Fruit fly (Drosophila melanogaster): Measurements from ENCODE around the gene CG42450.

CG42450 gene

DNA sequence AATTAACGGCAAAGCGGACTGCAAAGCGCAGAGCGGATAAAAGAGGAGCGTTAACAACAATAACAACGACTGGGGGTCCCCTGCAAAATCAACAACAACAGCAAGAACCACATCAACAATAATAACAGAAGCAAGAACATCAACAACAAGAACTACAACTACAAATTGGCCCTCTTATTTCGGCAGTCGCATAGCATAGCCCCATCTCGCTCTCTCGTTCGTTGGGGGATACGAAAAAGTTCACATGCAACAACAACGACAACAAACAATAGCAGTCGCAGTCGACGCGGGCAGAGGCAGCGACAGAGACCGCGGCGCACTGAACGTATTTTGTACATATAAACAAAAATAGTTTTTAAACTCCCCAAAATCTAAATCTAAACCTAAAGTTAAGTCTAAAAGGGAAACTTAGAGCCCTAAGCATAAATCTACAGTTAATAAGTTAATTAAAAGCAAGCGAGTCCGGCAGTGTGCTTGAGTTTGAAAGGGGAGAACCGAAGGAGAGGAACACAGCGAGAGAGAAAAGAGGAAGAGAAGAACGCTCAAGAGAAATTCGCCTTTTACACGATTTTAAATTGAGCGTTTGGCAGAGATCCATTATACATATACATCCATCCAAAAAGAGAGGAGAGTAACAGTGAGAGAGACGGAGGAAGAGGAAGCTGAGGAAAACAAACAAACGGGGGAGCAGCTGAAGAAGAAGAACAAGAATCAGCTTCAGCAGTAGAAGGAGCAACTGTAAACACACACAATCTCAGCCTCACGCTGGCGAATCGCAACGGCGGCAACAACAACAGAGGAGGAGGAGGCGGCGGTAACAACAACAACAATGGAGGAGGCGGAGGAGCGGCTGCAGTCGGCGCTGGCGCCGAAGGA lies 51.6 kb downstream of the CG42450 start:
- TF ChIP-seq twi (tag; optimal IDR thresholded peaks at IDR 0.05): no peak
- no peak for TF ChIP-seq Ets65A (GFP tag)
- peak; percentile 35 for TF ChIP-seq CG15479 (GFP tag; optimal IDR thresholded peaks at IDR 0.05)
- TF ChIP-seq Dll (GFP tag; IDR thresholded peaks at IDR 0.05; ENCODE audit: partially characterized antibody): 0 out of 4 replicates have a peak, but pooled peaks have one; percentile 17
- peak; percentile 79 to 86 for TF ChIP-seq Trl (optimal IDR thresholded peaks at IDR 0.05)
- TF ChIP-seq Trl (GFP tag; optimal IDR thresholded peaks at IDR 0.05): no peak
- no peak for TF ChIP-seq CG2120 (GFP tag; optimal IDR thresholded peaks at IDR 0.05)
- TF ChIP-seq CG10274 (GFP tag; optimal IDR thresholded peaks at IDR 0.05): no peak
- peak; percentile 44 for TF ChIP-seq CG3163 (GFP tag; optimal IDR thresholded peaks at IDR 0.05)
- TF ChIP-seq salm (tag; optimal IDR thresholded peaks at IDR 0.05): no peak
- TF ChIP-seq CG7928 (GFP tag; optimal IDR thresholded peaks at IDR 0.05): no peak
- 0 out of 2 replicates have a peak, but pooled peaks have one; percentile 7 for TF ChIP-seq vvl (GFP tag; IDR thresholded peaks at IDR 0.05)
- no peak for TF ChIP-seq abd-A (tag; optimal IDR thresholded peaks at IDR 0.05)
- TF ChIP-seq Hey (tag; optimal IDR thresholded peaks at IDR 0.05): peak; percentile 30
- peak; percentile 28 for TF ChIP-seq pros (GFP tag; optimal IDR thresholded peaks at IDR 0.05)
- peak; percentile 83 for TF ChIP-seq z (GFP tag; IDR thresholded peaks at IDR 0.05)
- TF ChIP-seq CG17385 (GFP tag; optimal IDR thresholded peaks at IDR 0.05): peak; percentile 91
- peak; percentile 77 for TF ChIP-seq crol (GFP tag; IDR thresholded peaks at IDR 0.05)
- no peak for TF ChIP-seq CkIIα-i1 (GFP tag; IDR thresholded peaks at IDR 0.05)
- TF ChIP-seq Adf1 (GFP tag; IDR thresholded peaks at IDR 0.05): peak; percentile 89
- TF ChIP-seq CG4360 (GFP tag; IDR thresholded peaks at IDR 0.05): peak; percentile 97
- TF ChIP-seq CG10321 (GFP tag; IDR thresholded peaks at IDR 0.05): 0 out of 2 replicates have a peak, but pooled peaks have one; percentile 15
- no peak for TF ChIP-seq exex (tag; optimal IDR thresholded peaks at IDR 0.05)
- peak; percentile 32 for TF ChIP-seq sug (tag; optimal IDR thresholded peaks at IDR 0.05)

DNA sequence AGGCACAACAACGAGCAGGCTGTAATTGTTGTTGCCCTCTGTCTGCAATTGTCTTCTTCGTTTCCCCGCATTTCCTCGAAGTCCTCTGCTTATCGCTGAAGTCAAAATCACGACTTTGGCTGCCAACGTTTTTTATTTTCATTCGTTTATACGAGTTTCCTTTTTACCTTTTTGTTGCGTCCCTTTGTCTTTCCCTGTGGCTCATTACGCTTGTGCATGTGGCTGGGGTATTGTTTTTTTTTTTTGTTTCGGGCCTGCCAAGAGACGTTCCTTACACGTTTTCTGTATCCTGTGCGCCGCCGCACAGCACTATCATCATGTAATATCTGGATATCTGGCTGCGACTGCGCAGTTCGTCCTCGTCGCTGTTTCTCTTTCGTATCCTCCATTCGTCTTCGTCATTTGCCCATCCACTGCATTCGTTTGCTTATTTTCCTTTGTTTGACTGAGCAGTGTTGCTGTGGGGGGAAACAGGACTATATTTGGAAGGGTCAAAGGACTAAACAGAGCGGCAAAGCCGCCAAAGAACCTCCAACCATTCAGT lies 53.3 kb downstream of the CG42450 start:
- TF ChIP-seq sima (GFP tag; optimal IDR thresholded peaks at IDR 0.05) (no peak), pros (GFP tag; optimal IDR thresholded peaks at IDR 0.05) (peak; percentile 2), grn (GFP tag; optimal IDR thresholded peaks at IDR 0.05) (peak; percentile 26), D (optimal IDR thresholded peaks at IDR 0.05) (peak; percentile 40), D (GFP tag; optimal IDR thresholded peaks at IDR 0.05) (no peak), Hand (GFP tag; optimal IDR thresholded peaks at IDR 0.05) (no peak), Oaz (GFP tag; IDR thresholded peaks at IDR 0.05) (no peak), sens (GFP tag) (peak; percentile 3), stc (GFP tag; IDR thresholded peaks at IDR 0.05) (no peak), ewg (GFP tag; optimal IDR thresholded peaks at IDR 0.05) (peak; percentile 6), nom (GFP tag; optimal IDR thresholded peaks at IDR 0.05) (peak; percentile 81), CG7839 (tag; optimal IDR thresholded peaks at IDR 0.05) (no peak), CG4360 (GFP tag; IDR thresholded peaks at IDR 0.05) (peak; percentile 17; the same call in 1 of the 2 replicates), CG15479 (GFP tag; optimal IDR thresholded peaks at IDR 0.05) (peak; percentile 26), unc-4 (GFP tag; IDR thresholded peaks at IDR 0.05; ENCODE audit: partially characterized antibody) (no peak)

DNA sequence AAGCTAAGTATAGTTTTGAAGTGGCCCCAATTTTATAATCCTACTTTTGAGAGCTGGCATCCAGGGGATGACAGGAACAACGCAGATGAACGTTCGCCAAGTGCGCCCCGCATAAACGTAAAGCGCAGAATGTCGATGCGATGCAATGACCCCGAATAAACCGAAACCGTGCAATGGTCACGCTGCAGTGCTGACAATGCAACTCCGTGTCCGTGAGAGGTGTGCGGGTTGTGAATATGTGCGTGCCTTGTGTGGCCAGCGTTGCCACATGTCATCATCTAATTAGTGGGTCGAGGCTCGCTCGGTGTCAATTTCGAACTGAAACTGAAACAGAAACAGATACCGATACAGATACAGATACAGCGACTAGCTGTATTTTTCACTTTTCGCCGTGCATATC lies 55.0 kb downstream of the CG42450 start:
- 0 out of 3 replicates have a peak, but pooled peaks have one; percentile 19 for TF ChIP-seq CG16813 (GFP tag; IDR thresholded peaks at IDR 0.05; ENCODE audit: partially characterized antibody)
- no peak for TF ChIP-seq gro (GFP tag; optimal IDR thresholded peaks at IDR 0.05)
- TF ChIP-seq CG4707 (GFP tag; optimal IDR thresholded peaks at IDR 0.05): no peak
- no peak for TF ChIP-seq CG9797 (GFP tag; optimal IDR thresholded peaks at IDR 0.05)
- TF ChIP-seq zen2 (GFP tag; IDR thresholded peaks at IDR 0.05; ENCODE audit: partially characterized antibody): no peak
- no peak for TF ChIP-seq da (GFP tag; optimal IDR thresholded peaks at IDR 0.05)
- TF ChIP-seq zfh1 (GFP tag; IDR thresholded peaks at IDR 0.05): no peak
- TF ChIP-seq CG16815 (GFP tag; optimal IDR thresholded peaks at IDR 0.05): no peak
- no peak for TF ChIP-seq CG12155 (GFP tag; optimal IDR thresholded peaks at IDR 0.05)
- no peak for TF ChIP-seq CG10959 (GFP tag; IDR thresholded peaks at IDR 0.05)
- peak; percentile 35 for TF ChIP-seq Med (GFP tag)
- TF ChIP-seq Ets65A (GFP tag): peak; percentile 17
- TF ChIP-seq CG13424 (tag; optimal IDR thresholded peaks at IDR 0.05): no peak
- TF ChIP-seq Doc2 (GFP tag; IDR thresholded peaks at IDR 0.05): no peak
